Worm (Caenorhabditis elegans) whole organism, early embryonic: ENCODE results near the gene sre-9.

ENCODE experiments used
- B0310.2 ChIP-seq: sonication (generic microtip); optimal IDR thresholded peaks from 2 replicates; lab custom pipeline; 2016; ENCODE audit warnings: mild to moderate bottlenecking, missing genetic modification characterization, missing compliant biosample characterization
- F13C5.2 ChIP-seq: sonication (generic microtip); optimal IDR thresholded peaks from 2 replicates; lab custom pipeline; 2017; ENCODE audit warnings: mild to moderate bottlenecking, missing genetic modification characterization, inconsistent platforms, missing compliant biosample characterization
- aly-1 ChIP-seq: sonication (generic microtip); optimal IDR thresholded peaks from 2 replicates; lab custom pipeline; 2016; ENCODE audit warnings: missing genetic modification characterization, missing compliant biosample characterization
- ama-1 ChIP-seq: fragments of 150-350 bp; optimal IDR thresholded peaks from 2 replicates; lab custom pipeline; 2014
- ceh-13 ChIP-seq: fragments of 200-800 bp; sonication (Bioruptor generic); optimal IDR thresholded peaks from 2 replicates; lab custom pipeline; 2018; ENCODE audit warnings: mild to moderate bottlenecking, missing genetic modification characterization, missing compliant biosample characterization
- ceh-36 ChIP-seq: sonication (generic microtip); optimal IDR thresholded peaks from 2 replicates; lab custom pipeline; 2016; ENCODE audit warnings: missing genetic modification characterization, inconsistent platforms, missing compliant biosample characterization
- ets-7 ChIP-seq: sonication (generic microtip); optimal IDR thresholded peaks from 2 replicates; lab custom pipeline; 2016; ENCODE audit warnings: missing genotype, missing genetic modification characterization, missing compliant biosample characterization
- flt-1 ChIP-seq: fragments of 200-800 bp; sonication (Bioruptor generic); IDR thresholded peaks from 2 replicates; pipeline ENCODE4 v1.3.6; 2022; ENCODE audit warnings: missing genetic modification characterization, missing compliant biosample characterization
- hmbx-1 ChIP-seq: sonication (generic microtip); optimal IDR thresholded peaks from 2 replicates; lab custom pipeline; 2016; ENCODE audit warnings: mild to moderate bottlenecking, missing genetic modification characterization, missing compliant biosample characterization
- hmg-4 ChIP-seq: fragments of 200-800 bp; sonication (Bioruptor generic); optimal IDR thresholded peaks from 2 replicates; lab custom pipeline; 2018; ENCODE audit warnings: mild to moderate bottlenecking, missing genetic modification characterization, missing compliant biosample characterization
- hnd-1 ChIP-seq: sonication (generic microtip); optimal IDR thresholded peaks from 2 replicates; lab custom pipeline; 2016; ENCODE audit warnings: missing genetic modification characterization, missing compliant biosample characterization
- pes-1 ChIP-seq: fragments of 200-800 bp; sonication (Bioruptor generic); IDR thresholded peaks from 2 replicates; pipeline ENCODE4 v1.3.6; 2022; ENCODE audit warnings: missing genetic modification reagents, missing genetic modification characterization, missing compliant biosample characterization
- scrt-1 ChIP-seq: fragments of 200-800 bp; sonication (Bioruptor generic); IDR thresholded peaks from 2 replicates; pipeline ENCODE4 v1.3.6; 2022; ENCODE audit warnings: missing genetic modification characterization, missing compliant biosample characterization
- sea-1 ChIP-seq: fragments of 200-800 bp; sonication (Bioruptor generic); conservative IDR thresholded peaks from 2 replicates; pipeline ENCODE4 v1.3.6; 2022; ENCODE audit warnings: missing genetic modification characterization, missing compliant biosample characterization
- tbx-11 ChIP-seq: fragments of 200-800 bp; sonication (Bioruptor generic); IDR thresholded peaks from 2 replicates; pipeline ENCODE4 v1.3.6; 2022; ENCODE audit warnings: missing genetic modification characterization, missing compliant biosample characterization
- tbx-37 ChIP-seq: fragments of 200-800 bp; sonication (Bioruptor generic); conservative IDR thresholded peaks from 2 replicates; pipeline ENCODE4 v1.3.6; 2022; ENCODE audit warnings: missing genetic modification reagents, missing genetic modification characterization, missing compliant biosample characterization
- tra-4 ChIP-seq: sonication (generic microtip); optimal IDR thresholded peaks from 2 replicates; lab custom pipeline; 2017; ENCODE audit warnings: missing genetic modification characterization, missing compliant biosample characterization

The sre-9 gene

DNA sequence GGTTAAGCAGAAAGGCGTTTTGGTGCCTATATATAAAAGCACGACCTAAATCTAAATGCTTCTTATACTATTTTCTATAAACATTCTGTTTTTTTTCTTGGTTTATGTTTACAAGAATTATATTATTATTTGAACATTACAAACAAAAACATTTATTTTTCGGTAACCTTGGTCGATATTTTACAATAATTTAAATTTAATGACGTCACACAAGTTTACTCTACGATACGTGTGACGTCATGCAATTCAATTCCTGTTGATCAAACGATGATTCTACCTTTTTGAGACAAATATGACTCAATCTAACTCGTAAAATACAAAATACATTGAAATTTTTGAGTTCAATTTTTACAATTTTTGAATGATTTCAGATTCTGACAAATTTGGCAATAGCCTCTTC, 1.3 kb downstream of the sre-9 start:
- TF ChIP-seq hmbx-1 (tag; lab: Kevin White, UChicago): no peak
- TF ChIP-seq pes-1 (GFP tag; lab: Robert Waterston, UW): no peak
- TF ChIP-seq scrt-1 (GFP tag; lab: Robert Waterston, UW): no peak
- TF ChIP-seq tra-4 (tag; lab: Kevin White, UChicago): no peak
- TF ChIP-seq ama-1 (lab: Kevin White, UChicago): no peak
- no peak for TF ChIP-seq hnd-1 (tag; lab: Kevin White, UChicago)
- TF ChIP-seq flt-1 (GFP tag; lab: Robert Waterston, UW): no peak
- no peak for TF ChIP-seq ceh-36 (tag; lab: Kevin White, UChicago)
- TF ChIP-seq tbx-37 (GFP tag; lab: Robert Waterston, UW): no peak

DNA sequence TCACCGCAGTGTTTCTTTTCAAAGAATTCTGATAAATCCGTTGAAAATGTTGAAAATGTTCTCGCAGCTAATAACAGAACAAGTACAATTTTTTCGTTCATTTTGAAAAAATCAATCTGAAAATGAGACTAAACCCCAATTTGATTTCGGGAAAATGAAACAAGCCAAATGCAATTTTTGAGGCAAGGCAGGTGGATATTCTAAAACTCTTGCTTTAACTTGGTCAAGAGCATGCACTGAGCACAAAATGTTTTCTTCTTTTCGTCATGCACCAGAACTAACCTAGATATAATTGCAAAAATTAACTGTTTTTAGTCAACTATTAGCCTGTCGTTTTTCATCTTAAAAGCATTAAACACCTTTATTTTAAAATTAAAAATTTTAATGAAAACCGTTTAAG, 5.3 kb downstream of the sre-9 start, which contains the start of gene irld-22:
Gene irld-22 (minus strand): TSS at position 101 of the 400 bp plus-strand sequence.
- no peak for TF ChIP-seq tbx-37 (GFP tag; lab: Robert Waterston, UW)
- no peak for TF ChIP-seq hmg-4
- no peak for TF ChIP-seq B0310.2 (tag; lab: Kevin White, UChicago)
- TF ChIP-seq aly-1 (tag; lab: Kevin White, UChicago): no peak
- TF ChIP-seq scrt-1 (GFP tag; lab: Robert Waterston, UW): no peak

DNA sequence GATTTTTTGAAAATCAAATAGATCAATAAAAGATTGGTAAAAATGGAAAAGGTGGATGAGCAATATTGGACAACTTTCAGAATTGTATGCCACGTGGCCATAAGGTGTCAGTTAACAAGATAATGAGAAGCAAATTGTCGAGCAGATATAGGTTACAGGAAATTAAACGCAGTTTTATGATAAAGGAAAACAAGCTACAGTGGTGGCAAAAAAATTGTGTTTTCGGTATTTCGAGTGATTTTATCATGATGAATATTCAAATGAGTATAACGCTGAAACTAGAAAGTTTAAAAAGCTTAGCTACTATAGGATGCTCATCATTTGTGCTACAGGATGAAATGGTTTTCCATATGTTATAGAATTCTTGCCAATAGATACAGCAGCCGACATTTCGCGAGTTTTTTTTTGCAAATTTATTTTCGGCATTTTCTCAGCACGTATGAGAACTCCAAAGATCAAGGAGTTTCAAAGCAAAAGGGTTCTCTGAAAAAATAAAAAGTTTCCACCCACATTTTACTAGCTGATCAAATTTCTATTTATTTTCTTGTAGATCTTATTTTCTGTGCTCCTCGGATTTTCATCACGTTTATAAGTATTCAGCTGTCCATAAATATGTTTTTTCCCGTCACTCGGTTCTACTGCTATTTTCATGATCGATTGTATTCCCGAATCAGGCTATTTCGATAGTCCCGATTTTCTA, 7.8 kb downstream of the sre-9 start, which contains the start of the genes str-229 and srh-190:
Gene str-229 (minus strand): TSS at position 101 of the 700 bp plus-strand sequence.
Gene srh-190 (plus strand): TSS at position 650 of the 700 bp plus-strand sequence.
- no peak for TF ChIP-seq ceh-36 (tag; lab: Kevin White, UChicago)
- TF ChIP-seq tbx-11: no peak
- TF ChIP-seq flt-1 (GFP tag; lab: Robert Waterston, UW): no peak
- no peak for TF ChIP-seq pes-1 (GFP tag; lab: Robert Waterston, UW)
- no peak for TF ChIP-seq F13C5.2 (tag; lab: Kevin White, UChicago)
- no peak for TF ChIP-seq tra-4 (tag; lab: Kevin White, UChicago)
- TF ChIP-seq tbx-37 (GFP tag; lab: Robert Waterston, UW): no peak
- no peak for TF ChIP-seq ceh-13 (GFP tag; lab: Kevin White, UChicago)
- TF ChIP-seq scrt-1 (GFP tag; lab: Robert Waterston, UW): no peak
- no peak for TF ChIP-seq sea-1 (GFP tag; lab: Robert Waterston, UW)
- no peak for TF ChIP-seq hnd-1 (tag; lab: Kevin White, UChicago)
- TF ChIP-seq hmg-4: no peak
- TF ChIP-seq ets-7: no peak
- no peak for TF ChIP-seq aly-1 (tag; lab: Kevin White, UChicago)
- TF ChIP-seq B0310.2 (tag; lab: Kevin White, UChicago): no peak
- TF ChIP-seq hmbx-1 (tag; lab: Kevin White, UChicago): no peak
- no peak for TF ChIP-seq ama-1 (lab: Kevin White, UChicago)

DNA sequence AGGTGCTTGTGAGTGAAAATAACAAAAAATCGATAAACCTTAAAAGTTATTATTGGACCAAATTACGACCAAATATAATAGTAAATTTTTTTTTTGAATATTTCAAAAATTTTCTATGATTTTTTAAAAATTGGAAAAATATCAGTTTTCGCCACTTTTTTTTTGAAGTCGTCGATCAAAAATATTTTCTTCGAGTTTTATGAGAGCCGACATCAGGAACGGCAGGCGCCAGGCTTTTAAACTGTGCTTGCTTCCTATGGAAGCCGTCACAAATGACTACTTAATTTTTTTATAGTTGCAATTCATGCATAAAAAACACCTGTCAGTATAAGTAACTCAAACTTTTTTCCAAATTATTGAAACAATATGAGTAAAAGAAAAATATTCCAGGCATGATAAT, 8.7 kb downstream of the sre-9 start:
- TF ChIP-seq sea-1 (GFP tag; lab: Robert Waterston, UW) (no peak), ceh-36 (tag; lab: Kevin White, UChicago) (no peak), hmbx-1 (tag; lab: Kevin White, UChicago) (no peak), hmg-4 (no peak), ets-7 (no peak), tbx-11 (no peak), B0310.2 (tag; lab: Kevin White, UChicago) (no peak), tbx-37 (GFP tag; lab: Robert Waterston, UW) (no peak), pes-1 (GFP tag; lab: Robert Waterston, UW) (no peak), aly-1 (tag; lab: Kevin White, UChicago) (no peak)

DNA sequence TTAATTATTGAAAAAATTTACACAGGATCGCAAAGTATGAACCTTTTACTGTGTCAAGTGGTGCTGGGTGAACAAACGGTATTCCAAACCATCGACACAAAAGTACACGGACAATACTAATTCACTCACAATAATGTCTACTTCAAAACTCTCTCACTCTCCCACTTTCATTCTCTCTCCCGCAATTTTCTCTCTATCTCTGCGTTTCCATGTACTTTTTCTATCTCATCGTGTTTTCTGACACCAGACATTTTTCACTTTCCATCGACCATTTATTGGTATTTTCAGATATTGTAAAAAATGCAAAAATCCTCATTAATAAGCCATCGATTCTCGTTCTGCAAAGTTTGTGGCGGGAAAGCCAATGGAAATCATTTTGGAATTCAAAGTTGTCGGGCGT, 11.1 kb downstream of the sre-9 start, which contains the start of gene nhr-156:
Gene nhr-156 (plus strand): TSS at position 266 of the 400 bp plus-strand sequence.
- TF ChIP-seq scrt-1 (GFP tag; lab: Robert Waterston, UW): no peak
- no peak for TF ChIP-seq B0310.2 (tag; lab: Kevin White, UChicago)
- TF ChIP-seq hmbx-1 (tag; lab: Kevin White, UChicago): no peak
- no peak for TF ChIP-seq ama-1 (lab: Kevin White, UChicago)
- no peak for TF ChIP-seq ceh-13 (GFP tag; lab: Kevin White, UChicago)
- no peak for TF ChIP-seq tbx-11
- no peak for TF ChIP-seq hmg-4
- no peak for TF ChIP-seq tbx-37 (GFP tag; lab: Robert Waterston, UW)
- no peak for TF ChIP-seq ceh-36 (tag; lab: Kevin White, UChicago)
- TF ChIP-seq aly-1 (tag; lab: Kevin White, UChicago): no peak
- no peak for TF ChIP-seq F13C5.2 (tag; lab: Kevin White, UChicago)
- TF ChIP-seq pes-1 (GFP tag; lab: Robert Waterston, UW): no peak
- no peak for TF ChIP-seq sea-1 (GFP tag; lab: Robert Waterston, UW)
- TF ChIP-seq ets-7: no peak
- TF ChIP-seq tra-4 (tag; lab: Kevin White, UChicago): no peak

DNA sequence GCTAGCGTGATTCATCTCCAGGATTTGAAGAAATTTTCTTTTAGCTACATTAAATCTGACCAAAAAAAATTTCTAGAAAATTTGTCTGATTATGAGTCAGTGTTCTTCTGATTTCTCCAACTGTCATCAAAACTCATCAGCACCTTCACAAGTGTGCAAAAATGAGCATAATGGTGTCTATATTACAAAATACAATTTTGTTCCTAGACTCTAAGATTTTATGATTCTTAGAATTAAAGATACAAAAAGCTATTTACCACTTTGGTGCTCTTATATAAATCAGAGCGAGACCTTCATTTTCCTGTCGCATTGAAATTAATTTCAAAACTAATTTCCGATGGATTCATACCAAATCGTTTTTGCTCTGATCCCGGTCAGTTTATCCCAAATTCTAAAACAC, 17.7 kb downstream of the sre-9 start, which contains the start of gene srx-68:
Gene srx-68 (plus strand): TSS at position 301 of the 400 bp plus-strand sequence.
- no peak for TF ChIP-seq hmbx-1 (tag; lab: Kevin White, UChicago)

DNA sequence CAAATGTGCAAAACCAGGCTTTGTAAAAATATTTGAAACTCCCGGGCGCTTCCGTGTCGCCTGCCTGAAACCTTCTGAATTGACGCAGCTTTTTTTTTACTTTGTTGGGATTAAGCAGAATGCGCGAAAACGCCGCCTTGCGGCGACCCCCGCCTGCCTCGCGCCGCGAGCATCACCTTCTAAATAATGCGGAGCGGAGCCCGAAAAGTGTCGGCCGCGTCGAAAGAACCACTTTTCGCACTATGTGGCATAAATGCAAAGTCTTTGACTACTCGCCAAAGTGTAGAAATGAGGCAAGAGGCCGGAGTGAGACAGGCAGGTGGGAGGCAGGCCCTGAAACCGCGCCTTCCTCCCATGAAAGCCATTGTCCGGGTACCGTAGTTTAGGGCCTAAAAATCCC, 18.4 kb downstream of the sre-9 start:
- no peak for TF ChIP-seq scrt-1 (GFP tag; lab: Robert Waterston, UW)
- TF ChIP-seq hmg-4: no peak
- TF ChIP-seq aly-1 (tag; lab: Kevin White, UChicago): no peak
- TF ChIP-seq tbx-11: no peak
- no peak for TF ChIP-seq F13C5.2 (tag; lab: Kevin White, UChicago)
- no peak for TF ChIP-seq sea-1 (GFP tag; lab: Robert Waterston, UW)
- no peak for TF ChIP-seq ama-1 (lab: Kevin White, UChicago)
- TF ChIP-seq tra-4 (tag; lab: Kevin White, UChicago): no peak
- no peak for TF ChIP-seq ets-7
- no peak for TF ChIP-seq flt-1 (GFP tag; lab: Robert Waterston, UW)
